Fruit fly (Drosophila melanogaster): Measurements from ENCODE around the gene Pde1c.
A peak's percentile ranks its signal among the peaks of the same experiment; 100 is the strongest.

Pde1c gene

DNA sequence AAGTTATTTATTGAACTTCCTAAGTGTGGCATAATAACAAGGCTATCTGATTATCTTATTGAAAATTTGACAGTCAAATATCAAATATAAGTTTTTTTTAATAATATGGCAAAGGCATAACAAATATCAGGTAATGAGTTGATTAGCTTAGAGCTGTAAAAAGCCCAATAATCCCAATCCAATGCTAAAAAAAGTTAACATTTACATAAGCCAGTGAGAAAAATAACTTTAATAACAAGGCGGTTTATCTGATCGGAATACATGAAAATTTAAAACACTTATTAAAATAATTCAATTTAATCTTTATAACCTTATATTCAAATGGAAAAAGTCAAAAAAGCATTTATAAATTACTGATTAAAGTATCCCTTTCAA is 120.1 kb downstream of the Pde1c start:
- TF ChIP-seq brk (GFP tag; optimal IDR thresholded peaks at IDR 0.05) (no peak), Myc (optimal IDR thresholded peaks at IDR 0.05) (peak; percentile 100), usp (GFP tag; optimal IDR thresholded peaks at IDR 0.05) (no peak), h (GFP tag; optimal IDR thresholded peaks at IDR 0.05) (no peak), N (GFP tag; optimal IDR thresholded peaks at IDR 0.05) (no peak), psq (GFP tag; optimal IDR thresholded peaks at IDR 0.05) (no peak), Abd-B (GFP tag; optimal IDR thresholded peaks at IDR 0.05) (no peak)

DNA sequence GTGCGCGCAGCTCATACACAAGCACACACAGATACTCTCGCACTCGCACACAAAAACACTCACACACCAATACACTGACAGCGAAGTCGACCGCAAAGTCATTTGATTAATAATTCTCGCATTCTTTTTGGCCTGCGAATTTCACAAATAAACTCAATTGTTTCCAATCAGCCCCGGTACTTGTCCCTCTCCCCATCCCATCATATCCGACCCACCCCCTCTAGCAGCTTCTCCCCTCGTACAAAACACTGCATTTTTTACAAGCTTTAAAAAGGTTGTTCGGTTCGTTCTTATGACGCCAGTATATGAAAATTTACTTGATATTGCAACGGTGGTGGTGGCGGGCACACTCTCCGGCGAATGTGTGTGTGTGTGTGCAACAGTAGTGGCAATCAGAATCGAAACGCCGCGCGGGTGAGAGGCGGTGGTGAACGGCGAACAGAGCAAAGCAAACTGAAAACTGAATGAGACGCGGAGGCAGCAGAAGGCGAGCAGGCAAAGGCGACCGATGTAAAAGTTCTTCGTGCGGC is 120.6 kb downstream of the Pde1c start:
- TF ChIP-seq Dif (GFP tag; optimal IDR thresholded peaks at IDR 0.05; ENCODE audit: partially characterized antibody) (peak; percentile 80), Hr83 (GFP tag; optimal IDR thresholded peaks at IDR 0.05; ENCODE audit: poor library complexity, severe bottlenecking) (peak; percentile 92), OdsH (GFP tag; optimal IDR thresholded peaks at IDR 0.05) (peak; percentile 30), Dfd (GFP tag; optimal IDR thresholded peaks at IDR 0.05) (no peak), sage (GFP tag; optimal IDR thresholded peaks at IDR 0.05) (peak; percentile 41), Hr78 (GFP tag; optimal IDR thresholded peaks at IDR 0.05) (no peak), foxo (GFP tag; optimal IDR thresholded peaks at IDR 0.05) (peak; percentile 20 to 51), brk (GFP tag; optimal IDR thresholded peaks at IDR 0.05) (peak; percentile 74), Vsx2 (GFP tag; optimal IDR thresholded peaks at IDR 0.05; ENCODE audit: partially characterized antibody) (peak; percentile 89), N (GFP tag; optimal IDR thresholded peaks at IDR 0.05) (peak; percentile 62), psq (GFP tag; optimal IDR thresholded peaks at IDR 0.05) (peak; percentile 100), Abd-B (GFP tag; optimal IDR thresholded peaks at IDR 0.05) (no peak), jim (GFP tag; optimal IDR thresholded peaks at IDR 0.05) (peak; percentile 58), Mio (GFP tag; optimal IDR thresholded peaks at IDR 0.05) (no peak), GATAd (GFP tag; optimal IDR thresholded peaks at IDR 0.05) (no peak), rgr (GFP tag; optimal IDR thresholded peaks at IDR 0.05) (peak; percentile 19), Hnf4 (GFP tag; optimal IDR thresholded peaks at IDR 0.05) (peak; percentile 67), fru (GFP tag; optimal IDR thresholded peaks at IDR 0.05) (peak; percentile 62), HLH106 (tag; optimal IDR thresholded peaks at IDR 0.05) (no peak), sv (GFP tag; optimal IDR thresholded peaks at IDR 0.05) (no peak), pan (optimal IDR thresholded peaks at IDR 0.05) (no peak), lola (GFP tag; optimal IDR thresholded peaks at IDR 0.05) (no peak), dsf (GFP tag; optimal IDR thresholded peaks at IDR 0.05; ENCODE audit: borderline replicate concordance) (no peak), h (GFP tag; optimal IDR thresholded peaks at IDR 0.05) (peak; percentile 71), CG32264 (GFP tag; optimal IDR thresholded peaks at IDR 0.05) (peak; percentile 12), tai (GFP tag; optimal IDR thresholded peaks at IDR 0.05) (no peak), Jra (GFP tag; optimal IDR thresholded peaks at IDR 0.05) (peak; percentile 50), Sp1 (GFP tag; optimal IDR thresholded peaks at IDR 0.05) (peak; percentile 62), Myc (optimal IDR thresholded peaks at IDR 0.05) (no peak), usp (GFP tag; optimal IDR thresholded peaks at IDR 0.05) (no peak), CrebA (GFP tag; optimal IDR thresholded peaks at IDR 0.05; ENCODE audit: borderline replicate concordance) (peak; percentile 61), dl (GFP tag; optimal IDR thresholded peaks at IDR 0.05; ENCODE audit: insufficient read depth in 1 of 2, partially characterized antibody in 2 of 2) (peak; percentile 36 to 58), ey (GFP tag; optimal IDR thresholded peaks at IDR 0.05) (peak; percentile 6), dmrt93B (GFP tag; optimal IDR thresholded peaks at IDR 0.05) (no peak), Rel (GFP tag; optimal IDR thresholded peaks at IDR 0.05) (no peak), Rel (tag; optimal IDR thresholded peaks at IDR 0.05) (peak; percentile 80), woc (GFP tag; optimal IDR thresholded peaks at IDR 0.05) (no peak), br (GFP tag; optimal IDR thresholded peaks at IDR 0.05) (peak; percentile 63), CG9705 (GFP tag; optimal IDR thresholded peaks at IDR 0.05) (peak; percentile 24)
